Fruit fly (Drosophila melanogaster) S2 (cell line): ENCODE results near the gene Ir7e.

ENCODE experiments used
- CG8478 ChIP-seq: fragments of >200 bp; optimal IDR thresholded peaks from 2 replicates; lab custom pipeline; 2018
- CTCF ChIP-seq, 2 experiments: fragments of >200 bp; optimal IDR thresholded peaks; 2 replicates each; lab custom pipeline; 2018

DNA sequence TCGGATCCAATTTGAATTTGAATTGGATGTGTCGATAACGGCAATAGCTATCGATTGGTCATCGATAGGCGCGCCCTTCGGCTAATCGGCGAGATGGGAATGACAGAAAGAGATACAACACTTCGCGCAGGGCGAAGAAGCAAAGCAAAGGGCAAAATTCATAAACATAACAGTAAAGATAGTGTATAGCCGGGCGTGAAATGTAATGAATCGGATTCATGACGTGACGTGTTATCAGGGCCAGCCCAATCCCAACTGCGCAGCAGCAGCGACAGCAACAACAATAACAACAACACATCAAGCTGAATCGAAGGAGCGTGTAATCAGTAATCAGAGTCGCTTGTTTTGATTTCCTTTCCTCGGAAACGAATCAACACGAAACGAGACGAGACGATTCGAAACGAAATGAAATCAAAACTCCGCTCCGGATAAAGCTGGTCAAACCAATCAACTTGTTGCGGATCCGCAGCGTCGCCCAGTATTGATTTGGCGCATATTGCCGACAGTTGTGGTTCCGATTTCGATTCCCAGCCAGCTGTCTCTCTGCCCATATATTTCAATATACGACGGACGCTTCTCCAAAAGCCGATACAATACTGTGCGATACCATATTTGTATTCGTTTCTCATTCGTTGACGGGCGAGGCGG is 30.6 kb upstream of the Ir7e start, which contains the start of gene snz:
- TF ChIP-seq CG8478: no peak
- TF ChIP-seq CTCF (optimal IDR thresholded peaks at IDR 0.05; lab: Kevin White, UChicago): no peak
